Fruit fly (Drosophila melanogaster) whole organism, embryonic: ENCODE measurements around the gene CG10214.

Experiments used
- Atf-2 ChIP-seq: fragments of 200-800 bp; sonication (Bioruptor generic); optimal IDR thresholded peaks from 2 replicates; lab custom pipeline; 2016; ENCODE audit warnings: missing biosample characterization, missing genetic modification characterization
- BtbVII ChIP-seq: fragments of 200-800 bp; sonication (Bioruptor generic); optimal IDR thresholded peaks from 3 replicates; lab custom pipeline; 2017; ENCODE audit warnings: missing biosample characterization, mild to moderate bottlenecking, missing genetic modification characterization
- CG10979 ChIP-seq: fragments of 200-800 bp; sonication (Bioruptor generic); optimal IDR thresholded peaks from 2 replicates; lab custom pipeline; 2018; ENCODE audit warnings: missing biosample characterization, mild to moderate bottlenecking, missing genetic modification characterization, moderate library complexity
- CG13894 ChIP-seq: fragments of 200-800 bp; sonication (Bioruptor generic); optimal IDR thresholded peaks from 3 replicates; lab custom pipeline; 2018; ENCODE audit warnings: missing biosample characterization, mild to moderate bottlenecking, missing genetic modification characterization, moderate library complexity
- CG14441 ChIP-seq: fragments of 200-800 bp; sonication (Bioruptor generic); IDR thresholded peaks from 2 replicates; pipeline ENCODE4 v1.3.6; 2022; ENCODE audit warnings: missing biosample characterization, missing genetic modification characterization
- CG14667 ChIP-seq: fragments of 200-800 bp; sonication (Bioruptor generic); IDR thresholded peaks from 2 replicates; pipeline ENCODE4 v1.3.6; 2022; ENCODE audit warnings: missing biosample characterization, missing genetic modification characterization
- CG15011 ChIP-seq: fragments of 200-800 bp; sonication (Bioruptor generic); optimal IDR thresholded peaks from 3 replicates; lab custom pipeline; 2018; ENCODE audit warnings: missing biosample characterization, mild to moderate bottlenecking, missing genetic modification characterization
- CG1529 ChIP-seq: fragments of 200-800 bp; sonication (Bioruptor generic); optimal IDR thresholded peaks from 3 replicates; lab custom pipeline; 2018; ENCODE audit warnings: missing biosample characterization, missing genetic modification characterization
- CG1603 ChIP-seq: fragments of 200-800 bp; sonication (Bioruptor generic); optimal IDR thresholded peaks from 2 replicates; lab custom pipeline; 2019; ENCODE audit warnings: missing biosample characterization, mild to moderate bottlenecking, missing genetic modification characterization, moderate library complexity
- CG1647 ChIP-seq: fragments of 200-800 bp; sonication (Bioruptor generic); optimal IDR thresholded peaks from 3 replicates; lab custom pipeline; 2016; ENCODE audit warnings: missing biosample characterization, missing genetic modification characterization
- CG16779 ChIP-seq: fragments of 200-800 bp; sonication (Bioruptor generic); IDR thresholded peaks from 2 replicates; pipeline ENCODE4 v1.3.6; 2022; ENCODE audit warnings: missing biosample characterization, missing genetic modification characterization
- CG17328 ChIP-seq: fragments of 200-800 bp; sonication (Bioruptor generic); IDR thresholded peaks from 2 replicates; pipeline ENCODE4 v1.3.6; 2022; ENCODE audit warnings: missing biosample characterization, missing genetic modification characterization
- CG17361 ChIP-seq: fragments of 200-800 bp; sonication (Bioruptor generic); IDR thresholded peaks from 3 replicates; pipeline ENCODE4 v1.3.6; 2022; ENCODE audit warnings: missing biosample characterization, missing genetic modification characterization
- CG17829 ChIP-seq: fragments of 200-800 bp; optimal IDR thresholded peaks from 2 replicates; lab custom pipeline; 2019; ENCODE audit warnings: missing biosample characterization, mild to moderate bottlenecking, missing genetic modification characterization, moderate library complexity
- CG1792 ChIP-seq: fragments of 200-800 bp; sonication (Bioruptor generic); optimal IDR thresholded peaks from 2 replicates; lab custom pipeline; 2016; ENCODE audit warnings: missing biosample characterization, missing genetic modification characterization
- CG2678 ChIP-seq: fragments of 200-800 bp; sonication (Bioruptor generic); optimal IDR thresholded peaks from 3 replicates; lab custom pipeline; 2019; ENCODE audit warnings: missing biosample characterization, mild to moderate bottlenecking, missing genetic modification characterization, moderate library complexity
- CG31224 ChIP-seq: fragments of 200-800 bp; sonication (Bioruptor generic); IDR thresholded peaks from 2 replicates; pipeline ENCODE4 v1.3.6; 2022; ENCODE audit warnings: missing biosample characterization, missing genetic modification characterization
- CG9727 ChIP-seq: fragments of 200-800 bp; sonication (Bioruptor generic); optimal IDR thresholded peaks from 3 replicates; lab custom pipeline; 2017; ENCODE audit warnings: missing biosample characterization, mild to moderate bottlenecking, missing genetic modification characterization
- CrebB ChIP-seq: fragments of 200-800 bp; sonication (Bioruptor generic); optimal IDR thresholded peaks from 3 replicates; lab custom pipeline; 2018; ENCODE audit warnings: missing biosample characterization, mild to moderate bottlenecking, missing genetic modification characterization
- Deaf1 ChIP-seq: fragments of 200-800 bp; optimal IDR thresholded peaks from 3 replicates; lab custom pipeline; 2019; ENCODE audit warnings: missing biosample characterization, mild to moderate bottlenecking, missing genetic modification characterization, moderate library complexity
- Fer3 ChIP-seq: fragments of 200-800 bp; sonication (Bioruptor generic); optimal IDR thresholded peaks from 2 replicates; lab custom pipeline; 2018; ENCODE audit warnings: missing biosample characterization, mild to moderate bottlenecking, missing genetic modification characterization, moderate library complexity
- H2.0 ChIP-seq: fragments of 200-800 bp; sonication (Bioruptor generic); IDR thresholded peaks from 2 replicates; pipeline ENCODE4 v1.3.6; 2022; ENCODE audit warnings: missing biosample characterization, missing genetic modification characterization
- HmgD ChIP-seq: fragments of 200-800 bp; sonication (Bioruptor generic); optimal IDR thresholded peaks from 3 replicates; lab custom pipeline; 2016; ENCODE audit warnings: missing biosample characterization, missing genetic modification characterization
- Hr3 ChIP-seq: fragments of 200-800 bp; sonication (Bioruptor generic); optimal IDR thresholded peaks from 3 replicates; lab custom pipeline; 2016; ENCODE audit warnings: missing biosample characterization, missing genetic modification characterization
- Nf-YA ChIP-seq: fragments of 200-800 bp; sonication (Bioruptor generic); IDR thresholded peaks from 2 replicates; pipeline ENCODE4 v1.3.6; 2022; ENCODE audit warnings: missing biosample characterization, missing genetic modification characterization
- Opbp ChIP-seq: fragments of 200-800 bp; sonication (Bioruptor generic); IDR thresholded peaks from 3 replicates; pipeline ENCODE4 v1.3.6; 2022; ENCODE audit warnings: missing biosample characterization, missing genetic modification characterization; ENCODE audit not compliant: partially characterized antibody
- PHDP ChIP-seq: fragments of 200-800 bp; sonication (Bioruptor generic); optimal IDR thresholded peaks from 3 replicates; lab custom pipeline; 2018; ENCODE audit warnings: missing biosample characterization, mild to moderate bottlenecking, missing genetic modification characterization, moderate library complexity
- Ptx1 ChIP-seq: fragments of 200-800 bp; sonication (Bioruptor generic); IDR thresholded peaks from 2 replicates; pipeline ENCODE4 v1.3.6; 2022; ENCODE audit warnings: missing biosample characterization, missing genetic modification characterization
- Sox100B ChIP-seq: fragments of 200-800 bp; sonication (Bioruptor generic); optimal IDR thresholded peaks from 3 replicates; lab custom pipeline; 2018; ENCODE audit warnings: missing biosample characterization, mild to moderate bottlenecking, missing genetic modification characterization
- Stat92E ChIP-seq, 3 experiments: fragments of >200 bp in 2 of 3; fragments of 200-800 bp in 1 of 3; sonication (Bioruptor generic) in 1 of 3; optimal IDR thresholded peaks; 2 replicates each; lab custom pipeline; 2017 to 2019; ENCODE audit warnings: missing biosample characterization in 3 of 3, missing genetic modification characterization in 3 of 3, mild to moderate bottlenecking in 1 of 3, moderate library complexity in 1 of 3
- ab ChIP-seq: fragments of 200-800 bp; sonication (Bioruptor generic); optimal IDR thresholded peaks from 2 replicates; lab custom pipeline; 2016; ENCODE audit warnings: missing biosample characterization, missing genetic modification characterization
- ase ChIP-seq: fragments of 200-800 bp; sonication (Bioruptor generic); IDR thresholded peaks from 3 replicates; pipeline ENCODE4 v1.3.6; 2022; ENCODE audit warnings: missing biosample characterization, missing genetic modification characterization
- bcd ChIP-seq: fragments of 200-800 bp; sonication (Bioruptor generic); optimal IDR thresholded peaks from 2 replicates; lab custom pipeline; 2017; ENCODE audit warnings: missing biosample characterization, mild to moderate bottlenecking, missing genetic modification characterization
- cas ChIP-seq: fragments of 200-800 bp; sonication (Bioruptor generic); IDR thresholded peaks from 2 replicates; pipeline ENCODE4 v1.3.6; 2022; ENCODE audit warnings: missing biosample characterization, missing genetic modification characterization
- gsb ChIP-seq: fragments of 200-800 bp; sonication (Bioruptor generic); IDR thresholded peaks from 2 replicates; pipeline ENCODE4 v1.3.6; 2022; ENCODE audit warnings: missing biosample characterization, missing genetic modification characterization
- insv ChIP-seq, 2 experiments: fragments of 200-800 bp; sonication (Bioruptor generic); optimal IDR thresholded peaks; 3 replicates each; lab custom pipeline; 2016 to 2018; ENCODE audit warnings: missing biosample characterization in 2 of 2, missing genetic modification characterization in 2 of 2
- jing ChIP-seq: fragments of 200-800 bp; sonication (Bioruptor generic); optimal IDR thresholded peaks from 2 replicates; lab custom pipeline; 2018; ENCODE audit warnings: missing biosample characterization, mild to moderate bottlenecking, missing genetic modification characterization
- klu ChIP-seq: fragments of 200-800 bp; sonication (Bioruptor generic); IDR thresholded peaks from 2 replicates; pipeline ENCODE4 v1.3.6; 2022; ENCODE audit warnings: missing biosample characterization, missing genetic modification characterization
- ranshi ChIP-seq: fragments of 200-800 bp; sonication (Bioruptor generic); IDR thresholded peaks from 2 replicates; pipeline ENCODE4 v1.3.6; 2022; ENCODE audit warnings: missing biosample characterization, missing genetic modification characterization
- ro ChIP-seq: fragments of 200-800 bp; sonication (Bioruptor generic); IDR thresholded peaks from 2 replicates; pipeline ENCODE4 v1.3.6; 2022; ENCODE audit warnings: missing biosample characterization, missing genetic modification characterization
- salm ChIP-seq: fragments of 200-800 bp; sonication (Bioruptor generic); optimal IDR thresholded peaks from 2 replicates; lab custom pipeline; 2018; ENCODE audit warnings: missing biosample characterization, mild to moderate bottlenecking, missing genetic modification characterization
- sens-2 ChIP-seq: fragments of 200-800 bp; sonication (Bioruptor generic); IDR thresholded peaks from 2 replicates; pipeline ENCODE4 v1.3.6; 2022; ENCODE audit warnings: missing biosample characterization, missing genetic modification characterization
- shn ChIP-seq: fragments of 200-800 bp; sonication (Bioruptor generic); optimal IDR thresholded peaks from 3 replicates; lab custom pipeline; 2016; ENCODE audit warnings: missing biosample characterization, missing genetic modification characterization
- slbo ChIP-seq: fragments of 200-800 bp; sonication (Bioruptor generic); IDR thresholded peaks from 2 replicates; pipeline ENCODE4 v1.3.6; 2022; ENCODE audit warnings: missing biosample characterization, missing genetic modification characterization
- slp2 ChIP-seq: fragments of 200-800 bp; sonication (Bioruptor generic); optimal IDR thresholded peaks from 2 replicates; lab custom pipeline; 2016; ENCODE audit warnings: missing biosample characterization, missing genetic modification characterization
- so ChIP-seq: fragments of 200-800 bp; sonication (Bioruptor generic); IDR thresholded peaks from 3 replicates; pipeline ENCODE4 v1.3.6; 2022; ENCODE audit warnings: missing biosample characterization, missing genetic modification characterization
- sug ChIP-seq: fragments of 200-800 bp; optimal IDR thresholded peaks from 2 replicates; lab custom pipeline; 2019; ENCODE audit warnings: missing biosample characterization, mild to moderate bottlenecking, missing genetic modification characterization, moderate library complexity
- tgo ChIP-seq: fragments of 200-800 bp; sonication (Bioruptor generic); IDR thresholded peaks from 3 replicates; pipeline ENCODE4 v1.3.6; 2022; ENCODE audit warnings: missing biosample characterization, missing genetic modification characterization
- vnd ChIP-seq: fragments of 200-800 bp; sonication (Bioruptor generic); IDR thresholded peaks from 3 replicates; pipeline ENCODE4 v1.3.6; 2022; ENCODE audit warnings: missing biosample characterization, missing genetic modification characterization; ENCODE audit not compliant: partially characterized antibody
- zen ChIP-seq: fragments of 200-800 bp; sonication (Bioruptor generic); optimal IDR thresholded peaks from 3 replicates; lab custom pipeline; 2018; ENCODE audit warnings: missing biosample characterization, mild to moderate bottlenecking, missing genetic modification characterization, moderate library complexity
- zfh2 ChIP-seq: fragments of 200-800 bp; sonication (Bioruptor generic); optimal IDR thresholded peaks from 2 replicates; lab custom pipeline; 2016; ENCODE audit warnings: missing biosample characterization, missing genetic modification characterization

Gene CG10214

DNA sequence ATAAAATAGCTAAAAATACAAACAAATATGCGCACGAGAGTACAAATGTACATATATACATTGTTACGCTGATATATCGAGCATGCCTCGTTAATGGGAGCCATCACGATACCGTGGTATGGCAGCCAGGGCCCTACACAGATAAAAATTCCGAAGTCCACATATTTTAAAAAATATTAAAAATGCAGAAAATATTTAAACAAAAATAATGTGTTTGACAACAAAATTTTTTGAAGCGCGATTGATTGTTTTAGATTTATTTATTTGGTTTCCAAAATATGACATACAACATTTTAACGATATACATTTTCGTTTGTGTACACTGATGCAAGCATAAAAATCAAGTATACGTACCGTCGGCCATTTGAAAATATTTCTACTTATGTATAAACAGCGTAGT is 40.5 kb downstream of the CG10214 start (continued):
- TF ChIP-seq ase (GFP tag; lab: Robert Waterston, UW) (no peak; the same call in 2 of the 3 replicates), zen (tag; lab: Kevin White, UChicago) (peak; percentile 41), insv (GFP tag; optimal IDR thresholded peaks at IDR 0.05; lab: Kevin White, UChicago) (no peak), so (GFP tag; lab: Robert Waterston, UW) (peak; percentile 66; the same call in 1 of the 3 replicates), CG1529 (GFP tag; lab: Kevin White, UChicago) (no peak), bcd (GFP tag; lab: Kevin White, UChicago) (peak; percentile 82), jing (GFP tag; lab: Kevin White, UChicago) (peak; percentile 22), CG31224 (GFP tag; lab: Robert Waterston, UW) (peak; percentile 78), Atf-2 (GFP tag; lab: Kevin White, UChicago) (peak; percentile 29), CG17829 (tag; lab: Kevin White, UChicago) (peak; percentile 75), PHDP (tag; lab: Kevin White, UChicago) (peak; percentile 90), Opbp (GFP tag; lab: Robert Waterston, UW) (no peak), gsb (GFP tag; lab: Robert Waterston, UW) (peak; percentile 75), shn (GFP tag; lab: Kevin White, UChicago) (peak; percentile 32), CG13894 (tag; lab: Kevin White, UChicago) (peak; percentile 87), salm (tag; lab: Kevin White, UChicago) (peak; percentile 39), zfh2 (GFP tag; lab: Kevin White, UChicago) (peak; percentile 86), CG14441 (peak; percentile 79), CG1603 (tag; lab: Kevin White, UChicago) (peak; percentile 51), sug (peak; percentile 13), CrebB (peak; percentile 66), Nf-YA (GFP tag; lab: Robert Waterston, UW) (peak; percentile 55), H2.0 (peak; percentile 80), cas (peak; percentile 77), ab (GFP tag; lab: Kevin White, UChicago) (no peak), Deaf1 (tag; lab: Kevin White, UChicago) (peak; percentile 63), CG16779 (GFP tag; lab: Robert Waterston, UW) (0 out of 2 replicates have a peak, but pooled peaks have one; percentile 64), Ptx1 (GFP tag; lab: Robert Waterston, UW) (peak; percentile 86), CG15011 (GFP tag; lab: Kevin White, UChicago) (peak; percentile 82), CG2678 (tag; lab: Kevin White, UChicago) (peak; percentile 90), CG1792 (GFP tag; lab: Kevin White, UChicago) (peak; percentile 41), vnd (GFP tag; lab: Robert Waterston, UW) (no peak), ro (no peak), BtbVII (GFP tag; lab: Kevin White, UChicago) (peak; percentile 83), slp2 (GFP tag; lab: Kevin White, UChicago) (peak; percentile 61), Fer3 (tag; lab: Kevin White, UChicago) (peak; percentile 90), tgo (GFP tag; lab: Robert Waterston, UW) (peak; percentile 82), ranshi (GFP tag; lab: Robert Waterston, UW) (peak; percentile 73), klu (peak; percentile 77), Hr3 (GFP tag; lab: Kevin White, UChicago) (peak; percentile 66), CG17328 (GFP tag; lab: Robert Waterston, UW) (peak; percentile 67), CG10979 (tag; lab: Kevin White, UChicago) (peak; percentile 56), slbo (peak; percentile 92), CG14667 (GFP tag; lab: Robert Waterston, UW) (peak; percentile 55; the same call in 1 of the 2 replicates), CG17361 (GFP tag; lab: Robert Waterston, UW) (peak; percentile 75), Stat92E (GFP tag; optimal IDR thresholded peaks at IDR 0.05; lab: Kevin White, UChicago) (no peak), CG1647 (GFP tag; lab: Kevin White, UChicago) (peak; percentile 65), Sox100B (GFP tag; lab: Kevin White, UChicago) (peak; percentile 62), HmgD (GFP tag; lab: Kevin White, UChicago) (no peak), sens-2 (GFP tag; lab: Robert Waterston, UW) (no peak), CG9727 (GFP tag; lab: Kevin White, UChicago) (peak; percentile 85)
